Fruit fly (Drosophila melanogaster) whole organism, pupa: Measurements from ENCODE around the gene CG4593.
A peak's percentile ranks its signal among the peaks of the same experiment; 100 is the strongest.

Experiments used
- CG10348 ChIP-seq: fragments of 200-800 bp; sonication (Bioruptor generic); IDR thresholded peaks from 2 replicates; pipeline ENCODE4 v1.3.6; 2022; ENCODE audit warnings: missing biosample characterization, missing genetic modification characterization
- CG12605 ChIP-seq: fragments of 200-800 bp; sonication (Bioruptor generic); IDR thresholded peaks from 2 replicates; pipeline ENCODE4 v1.3.6; 2022; ENCODE audit warnings: missing biosample characterization, missing genetic modification characterization
- CG13204 ChIP-seq: fragments of 200-800 bp; sonication (Bioruptor generic); optimal IDR thresholded peaks from 2 replicates; lab custom pipeline; 2018; ENCODE audit warnings: missing biosample characterization, mild to moderate bottlenecking, missing genetic modification characterization, moderate library complexity
- CG14655 ChIP-seq: fragments of 200-800 bp; sonication (Bioruptor generic); optimal IDR thresholded peaks from 3 replicates; lab custom pipeline; 2017; ENCODE audit warnings: mild to moderate bottlenecking, missing biosample characterization, missing genetic modification reagents, missing genetic modification characterization
- CG15710 ChIP-seq: fragments of 200-800 bp; sonication (Bioruptor generic); optimal IDR thresholded peaks from 2 replicates; lab custom pipeline; 2018; ENCODE audit warnings: missing biosample characterization, mild to moderate bottlenecking, missing genetic modification characterization, moderate library complexity
- CG17806 ChIP-seq: fragments of 200-800 bp; sonication (Bioruptor generic); optimal IDR thresholded peaks from 2 replicates; lab custom pipeline; 2018; ENCODE audit warnings: missing biosample characterization, mild to moderate bottlenecking, missing genetic modification characterization, moderate library complexity
- CG32121 ChIP-seq: fragments of 200-800 bp; sonication (Bioruptor generic); IDR thresholded peaks from 2 replicates; pipeline ENCODE4 v1.3.6; 2022; ENCODE audit warnings: missing biosample characterization, missing genetic modification characterization
- CG34367 ChIP-seq: fragments of 200-800 bp; sonication (Bioruptor generic); optimal IDR thresholded peaks from 2 replicates; lab custom pipeline; 2018; ENCODE audit warnings: missing biosample characterization, mild to moderate bottlenecking, missing genetic modification characterization
- CG4496 ChIP-seq: fragments of 200-800 bp; sonication (Bioruptor generic); IDR thresholded peaks from 3 replicates; pipeline ENCODE4 v1.3.6; 2022; ENCODE audit warnings: missing biosample characterization, missing genetic modification characterization
- CG8159 ChIP-seq: fragments of 200-800 bp; sonication (Bioruptor generic); optimal IDR thresholded peaks from 3 replicates; lab custom pipeline; 2018; ENCODE audit warnings: missing biosample characterization, mild to moderate bottlenecking, missing genetic modification characterization, moderate library complexity
- CG8301 ChIP-seq: fragments of 200-800 bp; sonication (Bioruptor generic); optimal IDR thresholded peaks from 2 replicates; lab custom pipeline; 2018; ENCODE audit warnings: missing biosample characterization, mild to moderate bottlenecking, missing genetic modification characterization
- CG9948 ChIP-seq: fragments of 200-800 bp; sonication (Bioruptor generic); optimal IDR thresholded peaks from 2 replicates; lab custom pipeline; 2018; ENCODE audit warnings: missing biosample characterization, mild to moderate bottlenecking, missing genetic modification characterization, moderate library complexity
- D1 ChIP-seq: fragments of 200-800 bp; sonication (Bioruptor generic); optimal IDR thresholded peaks from 2 replicates; lab custom pipeline; 2018; ENCODE audit warnings: missing biosample characterization, mild to moderate bottlenecking, missing genetic modification characterization, moderate library complexity
- EcR ChIP-seq: fragments of 200-800 bp; sonication (Bioruptor generic); optimal IDR thresholded peaks from 3 replicates; lab custom pipeline; 2019; ENCODE audit warnings: missing biosample characterization, missing genetic modification characterization, mild to moderate bottlenecking, moderate library complexity, missing genetic modification reagents
- Ets98B ChIP-seq: fragments of 200-800 bp; sonication (Bioruptor generic); IDR thresholded peaks from 2 replicates; pipeline ENCODE4 v1.3.6; 2022; ENCODE audit warnings: missing biosample characterization, missing genetic modification characterization
- Pif1A ChIP-seq: fragments of 200-800 bp; sonication (Bioruptor generic); optimal IDR thresholded peaks from 3 replicates; lab custom pipeline; 2016; ENCODE audit warnings: missing biosample characterization, missing genetic modification characterization
- Pif1B ChIP-seq: fragments of 200-800 bp; sonication (Bioruptor generic); optimal IDR thresholded peaks from 3 replicates; lab custom pipeline; 2016; ENCODE audit warnings: missing biosample characterization, missing genetic modification characterization
- Snoo ChIP-seq: fragments of 200-800 bp; sonication (Bioruptor generic); optimal IDR thresholded peaks from 3 replicates; lab custom pipeline; 2017; ENCODE audit warnings: missing biosample characterization, mild to moderate bottlenecking, missing genetic modification characterization, inconsistent platforms
- fd96Ca ChIP-seq: fragments of 200-800 bp; sonication (Bioruptor generic); IDR thresholded peaks from 3 replicates; pipeline ENCODE4 v1.3.6; 2022; ENCODE audit warnings: missing biosample characterization, missing genetic modification characterization
- gl ChIP-seq: fragments of 200-800 bp; sonication (Bioruptor generic); optimal IDR thresholded peaks from 2 replicates; lab custom pipeline; 2018; ENCODE audit warnings: missing biosample characterization, mild to moderate bottlenecking, missing genetic modification characterization
- rn ChIP-seq: fragments of 200-800 bp; sonication (Bioruptor generic); IDR thresholded peaks from 2 replicates; pipeline ENCODE4 v1.3.6; 2022; ENCODE audit warnings: missing biosample characterization, missing genetic modification characterization

CG4593 gene

DNA sequence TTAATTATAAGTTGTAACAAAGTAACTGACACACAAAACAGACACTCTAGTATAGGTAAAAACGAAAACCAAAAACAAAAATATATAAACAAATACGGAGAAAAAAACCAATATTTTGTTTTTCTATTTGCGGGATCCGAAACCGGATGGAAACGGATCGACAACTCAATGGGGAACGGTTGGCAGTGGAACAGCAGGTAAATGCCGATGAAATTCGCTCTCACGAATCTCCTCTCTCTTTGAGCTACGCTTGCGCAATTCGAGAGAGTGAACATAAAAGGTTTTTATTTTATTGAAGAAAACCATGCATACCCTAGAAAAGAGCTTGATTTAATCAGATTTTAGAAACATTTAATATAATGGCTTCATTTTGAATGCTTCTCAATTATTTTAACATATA, 26.6 kb upstream of the CG4593 start:
- TF ChIP-seq CG32121 (GFP tag; lab: Robert Waterston, UW) = no peak
- TF ChIP-seq, all 21 proteins: peak for 0

dm6 chrX:6988082-6988481, 25.6 kb upstream of the CG4593 start:
- no peak for TF ChIP-seq Pif1B (GFP tag; lab: Kevin White, UChicago)
- TF ChIP-seq CG14655 (GFP tag; lab: Kevin White, UChicago) = peak; percentile 19
- TF ChIP-seq CG12605 (GFP tag; lab: Robert Waterston, UW) = peak; percentile 25; the same call in 1 of the 2 replicates

- no peak for TF ChIP-seq EcR
- no peak for TF ChIP-seq CG12605 (GFP tag; lab: Robert Waterston, UW)
- TF ChIP-seq CG13204 (GFP tag; lab: Kevin White, UChicago) = no peak
- no peak for TF ChIP-seq CG17806
- TF ChIP-seq CG4496 = no peak
- TF ChIP-seq CG8159 (tag; lab: Kevin White, UChicago) = no peak
- no peak for TF ChIP-seq CG10348 (GFP tag; lab: Robert Waterston, UW)
- TF ChIP-seq CG14655 (GFP tag; lab: Kevin White, UChicago) = no peak
- TF ChIP-seq CG32121 (GFP tag; lab: Robert Waterston, UW) = no peak
- TF ChIP-seq Snoo (tag; lab: Kevin White, UChicago) = no peak
- TF ChIP-seq Pif1A (GFP tag; lab: Kevin White, UChicago) = no peak
- no peak for TF ChIP-seq CG8301 (tag; lab: Kevin White, UChicago)
- TF ChIP-seq rn (GFP tag; lab: Robert Waterston, UW) = no peak
- TF ChIP-seq gl (tag; lab: Kevin White, UChicago) = no peak
- no peak for TF ChIP-seq Pif1B (GFP tag; lab: Kevin White, UChicago)
- TF ChIP-seq CG15710 = no peak
- TF ChIP-seq fd96Ca (GFP tag; lab: Robert Waterston, UW) = no peak
- no peak for TF ChIP-seq CG34367
- TF ChIP-seq D1 = no peak
- TF ChIP-seq CG9948 (tag; lab: Kevin White, UChicago) = no peak
Measured at dm6 chrX:6988632-6989338, 24.9 kb upstream of the CG4593 start.

- TF ChIP-seq CG14655 (GFP tag; lab: Kevin White, UChicago) (peak; percentile 38), CG10348 (GFP tag; lab: Robert Waterston, UW) (no peak), CG8159 (tag; lab: Kevin White, UChicago) (no peak), CG34367 (no peak), Snoo (tag; lab: Kevin White, UChicago) (peak; percentile 20), CG8301 (tag; lab: Kevin White, UChicago) (peak; percentile 22), Pif1A (GFP tag; lab: Kevin White, UChicago) (no peak), CG4496 (no peak)
- TF ChIP-seq, all 21 proteins: peak for 3
Measured at dm6 chrX:6990105-6990504, 23.6 kb upstream of the CG4593 start.

DNA sequence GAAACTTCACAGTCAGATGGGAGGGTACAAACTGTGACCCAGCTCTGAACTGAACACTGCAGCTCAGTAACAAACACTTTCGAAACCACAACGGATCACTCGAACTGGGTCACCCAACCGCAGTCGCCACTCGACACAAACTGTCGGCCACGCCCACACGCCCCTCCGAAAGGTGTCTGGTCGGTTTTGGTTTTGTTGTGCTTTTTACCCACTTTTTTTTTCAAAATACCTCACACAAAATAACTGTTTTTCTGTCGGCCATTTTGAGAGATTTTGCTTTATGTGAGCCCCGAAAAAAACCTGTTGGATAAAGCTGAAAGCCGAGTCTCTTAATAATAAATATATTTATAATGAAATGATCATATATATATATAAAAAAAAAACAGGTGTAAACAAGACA, 22.4 kb upstream of the CG4593 start, which contains the start of gene ogre:
TSS of gene ogre (minus strand) at position 33 of the 400 bp plus-strand sequence.
- TF ChIP-seq CG4496 (peak; percentile 39; the same call in 1 of the 3 replicates), Snoo (tag; lab: Kevin White, UChicago) (peak; percentile 29), CG8159 (tag; lab: Kevin White, UChicago) (no peak), EcR (peak; percentile 46)

- TF ChIP-seq Ets98B (GFP tag; lab: Robert Waterston, UW) = no peak
- no peak for TF ChIP-seq CG8159 (tag; lab: Kevin White, UChicago)
- TF ChIP-seq Pif1B (GFP tag; lab: Kevin White, UChicago) = no peak
- TF ChIP-seq rn (GFP tag; lab: Robert Waterston, UW) = no peak
- TF ChIP-seq gl (tag; lab: Kevin White, UChicago) = no peak
- no peak for TF ChIP-seq EcR
- no peak for TF ChIP-seq Pif1A (GFP tag; lab: Kevin White, UChicago)
- no peak for TF ChIP-seq CG10348 (GFP tag; lab: Robert Waterston, UW)
- no peak for TF ChIP-seq fd96Ca (GFP tag; lab: Robert Waterston, UW)
- TF ChIP-seq CG34367 = no peak
- no peak for TF ChIP-seq CG14655 (GFP tag; lab: Kevin White, UChicago)
- no peak for TF ChIP-seq D1
- TF ChIP-seq CG4496 = no peak
- TF ChIP-seq CG32121 (GFP tag; lab: Robert Waterston, UW) = no peak
- no peak for TF ChIP-seq CG12605 (GFP tag; lab: Robert Waterston, UW)
- TF ChIP-seq CG8301 (tag; lab: Kevin White, UChicago) = no peak
- no peak for TF ChIP-seq CG9948 (tag; lab: Kevin White, UChicago)
Measured at dm6 chrX:6993350-6993749, 20.3 kb upstream of the CG4593 start, which contains the start of gene Inx7. Gene Inx7, minus strand, starts transcription at chrX:6993612.

DNA sequence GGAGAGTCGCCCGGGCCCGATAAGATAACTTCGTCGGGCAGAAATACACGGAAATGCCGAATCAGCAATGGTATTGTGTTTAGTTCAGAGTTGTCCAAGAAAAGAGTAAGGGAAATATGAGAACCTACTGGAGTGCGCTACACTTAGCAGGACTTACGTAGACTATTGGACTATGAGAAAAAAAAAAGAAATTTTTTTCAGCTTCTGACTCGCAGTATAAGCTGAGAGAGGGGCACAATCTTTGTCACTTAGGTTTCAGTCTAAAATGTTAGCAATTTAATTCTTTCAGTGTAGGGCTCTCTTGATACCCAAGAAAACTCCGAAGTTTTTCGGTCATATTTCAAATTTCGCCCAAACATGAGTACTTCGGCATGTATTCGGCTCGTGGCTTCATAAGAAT, 19.9 kb upstream of the CG4593 start:
- TF ChIP-seq CG14655 (GFP tag; lab: Kevin White, UChicago) (peak; percentile 21), Pif1A (GFP tag; lab: Kevin White, UChicago) (peak; percentile 30), Snoo (tag; lab: Kevin White, UChicago) (peak; percentile 55), Ets98B (GFP tag; lab: Robert Waterston, UW) (0 out of 2 replicates have a peak, but pooled peaks have one; percentile 8), Pif1B (GFP tag; lab: Kevin White, UChicago) (no peak), CG4496 (peak; percentile 59; the same call in 2 of the 3 replicates), CG9948 (tag; lab: Kevin White, UChicago) (peak; percentile 1), fd96Ca (GFP tag; lab: Robert Waterston, UW) (peak; percentile 36; the same call in 1 of the 3 replicates), CG8159 (tag; lab: Kevin White, UChicago) (peak; percentile 34), CG32121 (GFP tag; lab: Robert Waterston, UW) (no peak), rn (GFP tag; lab: Robert Waterston, UW) (no peak)
